Worm (Caenorhabditis elegans): Measurements from ENCODE around the gene C38C3.3.

The C38C3.3 gene

DNA sequence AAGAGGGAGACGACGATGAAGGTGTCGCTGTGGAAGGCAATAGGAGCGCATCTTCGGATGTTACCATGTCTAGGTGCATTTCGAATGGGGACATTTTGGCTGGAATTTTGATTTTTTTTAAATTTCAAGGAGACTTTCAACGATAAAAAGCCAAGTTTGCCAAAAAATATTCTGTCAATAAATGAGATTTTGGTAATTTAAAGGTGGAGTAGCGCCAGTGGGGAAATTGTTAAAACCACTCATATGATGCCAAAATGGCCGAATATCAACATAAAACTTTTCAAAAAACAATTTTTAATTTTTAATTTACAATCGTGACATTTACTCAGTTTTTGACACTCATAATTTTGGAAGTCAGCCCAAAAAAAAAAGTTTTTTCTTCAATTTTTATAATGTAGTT lies 16.1 kb downstream of the C38C3.3 start, which contains the start of gene nhr-260:
TSS of gene nhr-260 (minus strand) at position 101 of the 400 bp plus-strand sequence.
- TF ChIP-seq klf-2 (GFP tag; conservative IDR thresholded peaks at IDR 0.05) (no peak), tab-1 (GFP tag; IDR thresholded peaks at IDR 0.05) (no peak), flt-1 (GFP tag; IDR thresholded peaks at IDR 0.05) (no peak), med-1 (GFP tag; optimal IDR thresholded peaks at IDR 0.05; ENCODE audit: insufficient read depth) (no peak), ref-1 (GFP tag; conservative IDR thresholded peaks at IDR 0.05) (no peak), cog-1 (tag; optimal IDR thresholded peaks at IDR 0.05) (no peak), T22C8.4 (GFP tag; IDR thresholded peaks at IDR 0.05) (no peak)

DNA sequence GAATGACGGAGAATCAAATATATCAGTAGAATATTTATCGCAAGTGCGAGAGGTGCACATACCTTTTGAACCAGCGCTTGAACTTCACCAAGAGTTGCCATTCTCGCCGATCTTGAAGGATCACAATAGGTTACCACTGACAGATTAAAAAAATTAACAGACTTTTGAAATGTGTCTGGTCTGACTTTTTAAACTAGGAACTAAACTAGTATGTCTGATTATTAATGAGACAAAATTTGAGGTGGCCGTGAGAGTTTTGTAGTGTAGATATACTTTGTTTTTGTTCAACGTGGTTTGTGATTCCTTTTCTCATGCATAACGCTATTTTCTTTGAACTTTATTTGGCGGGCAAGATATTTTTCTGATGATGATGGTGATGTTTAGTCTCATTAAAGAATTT lies 26.4 kb downstream of the C38C3.3 start, which contains the start of gene str-240:
TSS of gene str-240 (minus strand) at position 101 of the 400 bp plus-strand sequence.
- no peak for TF ChIP-seq T22C8.4 (GFP tag; IDR thresholded peaks at IDR 0.05)
- TF ChIP-seq med-1 (GFP tag; optimal IDR thresholded peaks at IDR 0.05; ENCODE audit: insufficient read depth) = no peak
- TF ChIP-seq klf-2 (GFP tag; conservative IDR thresholded peaks at IDR 0.05) = no peak

DNA sequence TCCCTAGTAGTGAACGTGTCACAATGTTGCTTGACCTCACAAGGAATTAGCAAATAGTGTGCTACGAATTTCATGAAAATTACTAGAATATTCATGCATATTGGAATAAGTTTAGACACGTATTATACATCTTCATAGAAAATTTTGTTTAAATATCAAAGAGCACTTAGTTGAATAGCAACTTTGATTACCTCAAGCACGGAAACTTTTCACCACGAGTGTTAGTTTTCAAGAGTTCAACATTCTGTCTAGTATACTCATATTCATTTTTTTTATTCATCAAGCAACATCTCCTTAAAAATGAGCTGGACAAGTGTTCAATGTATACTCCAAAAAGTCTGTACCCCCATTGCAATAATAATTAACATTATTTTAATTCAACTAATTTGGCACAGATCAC lies 27.1 kb downstream of the C38C3.3 start, which contains the start of gene str-243:
TSS of gene str-243 (plus strand) at position 301 of the 400 bp plus-strand sequence.
- TF ChIP-seq ref-1 (GFP tag; conservative IDR thresholded peaks at IDR 0.05) (no peak), ztf-23 (GFP tag; IDR thresholded peaks at IDR 0.05) (no peak), flt-1 (GFP tag; IDR thresholded peaks at IDR 0.05) (no peak), med-1 (GFP tag; optimal IDR thresholded peaks at IDR 0.05; ENCODE audit: insufficient read depth) (no peak), T22C8.4 (GFP tag; IDR thresholded peaks at IDR 0.05) (no peak), ztf-29 (GFP tag; IDR thresholded peaks at IDR 0.05) (no peak), cog-1 (tag; optimal IDR thresholded peaks at IDR 0.05) (no peak), klf-2 (GFP tag; conservative IDR thresholded peaks at IDR 0.05) (no peak), tab-1 (GFP tag; IDR thresholded peaks at IDR 0.05) (no peak)

DNA sequence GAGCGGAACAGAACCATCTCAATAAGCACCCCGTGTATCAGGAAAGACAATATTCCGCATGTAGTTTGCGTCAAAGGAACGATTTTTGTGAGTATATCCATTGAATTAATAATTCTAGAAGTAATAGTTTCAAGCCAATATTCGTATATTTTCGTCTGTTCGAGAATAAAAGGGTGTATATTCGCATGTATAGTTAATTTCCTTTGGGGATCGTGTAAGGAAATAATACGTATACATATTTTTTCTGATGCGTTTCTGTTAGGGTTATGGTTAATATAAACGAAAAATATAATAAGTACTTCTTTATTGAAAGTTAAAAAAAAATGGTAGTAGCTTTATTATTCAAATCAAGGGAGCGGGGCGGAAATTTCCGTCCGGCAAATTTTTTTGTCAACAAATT lies 32.6 kb downstream of the C38C3.3 start, which contains the start of gene str-236:
TSS of gene str-236 (minus strand) at position 101 of the 400 bp plus-strand sequence.
- TF ChIP-seq cog-1 (tag; optimal IDR thresholded peaks at IDR 0.05) = no peak
- TF ChIP-seq tab-1 (GFP tag; IDR thresholded peaks at IDR 0.05) = no peak
- TF ChIP-seq T22C8.4 (GFP tag; IDR thresholded peaks at IDR 0.05) = no peak
- TF ChIP-seq ztf-23 (GFP tag; IDR thresholded peaks at IDR 0.05) = no peak
- no peak for TF ChIP-seq med-1 (GFP tag; optimal IDR thresholded peaks at IDR 0.05; ENCODE audit: insufficient read depth)
- TF ChIP-seq klf-2 (GFP tag; conservative IDR thresholded peaks at IDR 0.05) = no peak
- TF ChIP-seq ref-1 (GFP tag; conservative IDR thresholded peaks at IDR 0.05) = no peak
- no peak for TF ChIP-seq ztf-29 (GFP tag; IDR thresholded peaks at IDR 0.05)
- TF ChIP-seq flt-1 (GFP tag; IDR thresholded peaks at IDR 0.05) = no peak

DNA sequence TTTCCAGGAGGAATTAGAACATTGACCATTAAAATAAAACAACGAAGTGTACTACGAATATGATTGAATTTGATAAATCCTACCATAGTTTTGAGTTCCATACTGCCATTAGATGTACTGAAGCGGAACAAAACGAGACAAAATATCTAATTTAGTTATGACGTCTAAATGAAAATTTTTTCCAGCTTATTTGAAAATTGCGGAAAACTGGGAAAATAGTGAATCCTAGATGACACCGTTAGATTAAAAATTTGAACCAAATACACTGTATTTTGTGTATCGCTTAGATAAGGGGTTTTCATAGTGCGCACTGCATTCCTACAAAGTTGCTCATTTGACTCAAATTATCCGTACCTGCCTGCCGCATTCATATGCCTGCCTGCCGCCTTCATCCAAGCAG lies 35.7 kb downstream of the C38C3.3 start, which contains the start of gene K02H11.4:
TSS of gene K02H11.4 (minus strand) at position 101 of the 400 bp plus-strand sequence.
- TF ChIP-seq flt-1 (GFP tag; IDR thresholded peaks at IDR 0.05) = no peak
- no peak for TF ChIP-seq ref-1 (GFP tag; conservative IDR thresholded peaks at IDR 0.05)
- TF ChIP-seq cog-1 (tag; optimal IDR thresholded peaks at IDR 0.05) = no peak
- no peak for TF ChIP-seq klf-2 (GFP tag; conservative IDR thresholded peaks at IDR 0.05)
- TF ChIP-seq med-1 (GFP tag; optimal IDR thresholded peaks at IDR 0.05; ENCODE audit: insufficient read depth) = no peak
- TF ChIP-seq ztf-23 (GFP tag; IDR thresholded peaks at IDR 0.05) = no peak
- no peak for TF ChIP-seq tab-1 (GFP tag; IDR thresholded peaks at IDR 0.05)
- no peak for TF ChIP-seq ztf-29 (GFP tag; IDR thresholded peaks at IDR 0.05)
- TF ChIP-seq T22C8.4 (GFP tag; IDR thresholded peaks at IDR 0.05) = no peak

DNA sequence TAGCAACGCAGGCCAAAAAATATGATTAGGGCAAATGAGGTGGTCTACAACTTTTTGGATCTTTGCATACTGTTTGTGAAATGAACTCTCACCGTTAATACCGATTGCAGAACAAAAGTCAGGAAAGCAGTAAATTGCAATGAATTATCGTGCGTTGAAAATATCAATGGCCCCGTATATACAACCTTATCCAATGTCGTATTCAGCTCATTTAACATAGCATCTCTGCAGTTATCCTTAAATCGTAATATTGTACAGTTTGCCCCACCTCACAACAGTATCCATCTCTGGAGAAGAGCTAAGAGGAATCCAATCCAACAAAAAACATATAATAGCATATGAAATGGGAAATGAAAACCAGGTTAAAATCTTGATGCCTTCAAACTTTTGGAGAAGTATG lies 37.0 kb downstream of the C38C3.3 start:
- TF ChIP-seq med-1 (GFP tag; optimal IDR thresholded peaks at IDR 0.05; ENCODE audit: insufficient read depth) (no peak), flt-1 (GFP tag; IDR thresholded peaks at IDR 0.05) (no peak), cog-1 (tag; optimal IDR thresholded peaks at IDR 0.05) (no peak)

DNA sequence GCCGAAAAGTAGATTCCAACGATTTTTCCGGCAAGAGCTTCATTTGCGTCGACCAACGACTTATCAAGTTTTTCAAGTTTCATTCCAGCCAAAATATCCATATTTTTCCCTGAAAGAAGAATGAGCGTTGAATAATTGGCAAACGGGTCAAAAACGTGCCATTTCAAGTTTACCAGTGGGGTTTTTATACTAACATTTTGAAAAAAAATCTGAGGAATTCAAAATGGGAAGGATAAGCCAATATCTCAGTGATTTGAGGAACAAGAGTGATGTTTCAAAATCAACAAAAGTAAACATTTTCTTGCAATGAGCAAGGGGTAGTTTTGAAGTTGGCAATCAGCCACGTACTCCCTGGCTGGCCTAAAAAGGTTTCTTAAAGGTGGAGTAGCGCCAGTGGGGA lies 38.9 kb downstream of the C38C3.3 start, which contains the start of gene trx-5:
TSS of gene trx-5 (minus strand) at position 101 of the 400 bp plus-strand sequence.
- no peak for TF ChIP-seq T22C8.4 (GFP tag; IDR thresholded peaks at IDR 0.05)

DNA sequence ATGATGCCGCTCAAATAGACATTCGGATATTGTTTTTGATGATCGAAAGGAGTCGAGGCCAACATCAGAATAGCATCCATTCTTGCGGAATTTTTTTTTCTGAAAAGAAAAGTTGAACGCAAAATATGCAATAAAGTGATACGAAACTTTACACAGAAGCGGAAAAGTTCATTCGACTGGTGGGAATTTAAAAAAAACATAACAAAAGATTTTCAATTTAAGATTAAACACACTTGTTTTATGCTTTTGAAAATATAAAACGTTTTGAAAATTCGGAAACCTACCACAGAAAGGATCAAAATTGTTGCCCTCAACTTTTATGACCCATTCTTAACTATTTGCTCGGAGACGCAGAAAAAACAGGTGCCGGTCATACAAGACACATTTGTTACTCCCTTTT lies 41.5 kb downstream of the C38C3.3 start, which contains the start of gene K02H11.9:
TSS of gene K02H11.9 (minus strand) at position 101 of the 400 bp plus-strand sequence.
- TF ChIP-seq ref-1 (GFP tag; conservative IDR thresholded peaks at IDR 0.05) = no peak
- TF ChIP-seq ztf-29 (GFP tag; IDR thresholded peaks at IDR 0.05) = no peak
- no peak for TF ChIP-seq med-1 (GFP tag; optimal IDR thresholded peaks at IDR 0.05; ENCODE audit: insufficient read depth)
- no peak for TF ChIP-seq klf-2 (GFP tag; conservative IDR thresholded peaks at IDR 0.05)
- TF ChIP-seq tab-1 (GFP tag; IDR thresholded peaks at IDR 0.05) = no peak
- TF ChIP-seq cog-1 (tag; optimal IDR thresholded peaks at IDR 0.05) = no peak

DNA sequence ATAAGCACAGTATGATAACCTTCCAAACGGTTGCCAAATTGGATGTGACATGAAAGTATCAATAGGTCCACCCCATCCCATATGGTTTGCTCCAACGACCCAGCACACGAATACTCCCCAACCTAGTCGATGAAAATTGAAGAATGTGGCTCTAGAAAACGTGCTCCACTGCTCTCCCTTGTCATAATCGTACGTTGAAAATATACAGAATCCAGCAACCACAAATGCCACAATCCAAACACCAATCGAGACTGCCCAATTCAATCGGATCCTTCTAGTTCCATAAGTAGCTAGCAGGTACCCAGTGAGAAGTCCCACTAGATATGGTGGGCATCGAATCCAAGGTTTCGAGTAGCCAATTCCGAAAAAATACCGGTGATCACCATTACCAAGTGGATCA lies 43.4 kb downstream of the C38C3.3 start:
- TF ChIP-seq med-1 (GFP tag; optimal IDR thresholded peaks at IDR 0.05; ENCODE audit: insufficient read depth) = no peak
- no peak for TF ChIP-seq tab-1 (GFP tag; IDR thresholded peaks at IDR 0.05)
- no peak for TF ChIP-seq ref-1 (GFP tag; conservative IDR thresholded peaks at IDR 0.05)

DNA sequence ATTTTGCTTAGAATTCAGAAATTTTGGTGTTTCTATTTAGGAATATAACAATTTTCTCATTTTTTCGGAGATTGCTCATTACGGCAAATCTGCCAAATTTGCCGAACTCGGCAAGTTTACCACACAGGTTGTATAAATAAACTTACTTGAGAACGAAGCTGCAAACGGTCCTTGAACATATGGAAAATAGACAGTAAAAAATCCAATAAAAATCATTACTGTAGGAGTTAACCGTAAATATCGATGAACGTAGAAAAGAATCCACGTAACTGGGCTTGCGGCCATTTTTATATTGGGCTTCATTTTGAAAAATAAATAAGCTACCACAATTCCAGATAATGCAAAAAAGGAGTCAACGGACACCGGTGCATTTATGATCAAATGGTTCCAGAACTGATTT lies 44.8 kb downstream of the C38C3.3 start:
- TF ChIP-seq T22C8.4 (GFP tag; IDR thresholded peaks at IDR 0.05) = no peak
- TF ChIP-seq ref-1 (GFP tag; conservative IDR thresholded peaks at IDR 0.05) = no peak
- TF ChIP-seq flt-1 (GFP tag; IDR thresholded peaks at IDR 0.05) = no peak
- TF ChIP-seq ztf-23 (GFP tag; IDR thresholded peaks at IDR 0.05) = no peak
- no peak for TF ChIP-seq med-1 (GFP tag; optimal IDR thresholded peaks at IDR 0.05; ENCODE audit: insufficient read depth)
- no peak for TF ChIP-seq ztf-29 (GFP tag; IDR thresholded peaks at IDR 0.05)

DNA sequence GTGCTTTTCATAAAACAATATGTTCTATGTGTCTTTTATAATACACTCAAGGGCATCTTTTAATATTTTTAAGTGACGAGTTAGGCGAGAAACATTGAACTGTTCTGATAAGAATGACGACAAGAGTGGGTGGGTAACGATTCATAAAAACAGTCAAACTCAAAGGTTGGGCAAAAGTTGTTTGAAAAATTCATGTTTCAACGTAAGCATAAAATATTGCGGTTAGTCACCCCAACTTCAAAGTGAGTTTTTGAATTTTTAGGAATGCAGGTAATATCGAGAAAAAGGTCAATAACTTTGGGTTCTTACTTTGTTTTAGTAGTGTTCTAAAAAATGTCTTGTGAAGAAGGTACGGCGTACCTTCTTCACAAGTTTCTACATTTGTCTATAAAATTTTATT lies 46.4 kb downstream of the C38C3.3 start, which contains the start of gene oac-31:
TSS of gene oac-31 (minus strand) at position 101 of the 400 bp plus-strand sequence.
- TF ChIP-seq med-1 (GFP tag; optimal IDR thresholded peaks at IDR 0.05; ENCODE audit: insufficient read depth) = no peak
- TF ChIP-seq ref-1 (GFP tag; conservative IDR thresholded peaks at IDR 0.05) = no peak
- TF ChIP-seq T22C8.4 (GFP tag; IDR thresholded peaks at IDR 0.05) = no peak
- TF ChIP-seq ztf-23 (GFP tag; IDR thresholded peaks at IDR 0.05) = no peak
- TF ChIP-seq cog-1 (tag; optimal IDR thresholded peaks at IDR 0.05) = no peak
- no peak for TF ChIP-seq ztf-29 (GFP tag; IDR thresholded peaks at IDR 0.05)
- no peak for TF ChIP-seq flt-1 (GFP tag; IDR thresholded peaks at IDR 0.05)
- TF ChIP-seq klf-2 (GFP tag; conservative IDR thresholded peaks at IDR 0.05) = no peak
- TF ChIP-seq tab-1 (GFP tag; IDR thresholded peaks at IDR 0.05) = no peak

Data from whole organism, midembryonic.